Fruit fly (Drosophila melanogaster): Measurements from ENCODE around the gene Cyp304a1.
A peak's percentile ranks its signal among the peaks of the same experiment; 100 is the strongest.

Gene Cyp304a1

DNA sequence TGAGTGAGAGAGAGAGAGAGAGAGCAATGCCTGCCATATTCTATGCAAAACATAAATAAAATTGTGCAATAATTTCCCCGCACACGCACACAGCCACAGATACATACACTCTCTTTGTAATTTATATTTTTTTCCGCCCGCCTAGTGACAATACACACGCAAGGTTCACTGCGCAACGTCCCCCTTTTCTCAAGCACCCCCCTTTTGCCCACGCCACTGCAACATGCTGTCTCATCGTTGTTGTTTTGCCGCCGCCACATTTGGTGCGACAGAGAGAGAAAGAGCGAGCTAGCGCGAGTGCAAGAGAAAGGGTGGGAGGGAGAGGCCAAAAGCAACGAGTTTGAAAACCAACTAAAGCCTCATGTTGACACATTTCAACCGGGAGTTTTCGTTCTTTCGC, 48.8 kb downstream of the Cyp304a1 start (continued):
- TF ChIP-seq CG17829 (tag; optimal IDR thresholded peaks at IDR 0.05), result peak; percentile 45
- TF ChIP-seq nmo (GFP tag; optimal IDR thresholded peaks at IDR 0.05), result peak; percentile 48
- TF ChIP-seq fd102C (GFP tag; optimal IDR thresholded peaks at IDR 0.05), result no peak
- TF ChIP-seq dmrt99B (tag; optimal IDR thresholded peaks at IDR 0.05), result no peak
- TF ChIP-seq dimm (GFP tag; IDR thresholded peaks at IDR 0.05), result 0 out of 2 replicates have a peak, but pooled peaks have one; percentile 16
- TF ChIP-seq CG8388 (GFP tag; optimal IDR thresholded peaks at IDR 0.05), result no peak
- no peak for TF ChIP-seq CG12219 (GFP tag; optimal IDR thresholded peaks at IDR 0.05)
- peak; percentile 82 for TF ChIP-seq CG14441 (GFP tag; IDR thresholded peaks at IDR 0.05)
- TF ChIP-seq CG17802 (tag; optimal IDR thresholded peaks at IDR 0.05), result no peak
- TF ChIP-seq cad (GFP tag; optimal IDR thresholded peaks at IDR 0.05), result no peak
- peak; percentile 65 for TF ChIP-seq CG11247 (GFP tag; IDR thresholded peaks at IDR 0.05)
- peak; percentile 55; the same call in 2 of the 3 replicates for TF ChIP-seq H15 (GFP tag; IDR thresholded peaks at IDR 0.05)
- no peak for TF ChIP-seq dan (GFP tag; IDR thresholded peaks at IDR 0.05)
- peak; percentile 76 for TF ChIP-seq lbe (GFP tag; optimal IDR thresholded peaks at IDR 0.05)
- TF ChIP-seq amos (GFP tag; IDR thresholded peaks at IDR 0.05; ENCODE audit: partially characterized antibody), result no peak
- TF ChIP-seq Kr (GFP tag; optimal IDR thresholded peaks at IDR 0.05), result no peak
- no peak for TF ChIP-seq sima (GFP tag; optimal IDR thresholded peaks at IDR 0.05)
- TF ChIP-seq lov (optimal IDR thresholded peaks at IDR 0.05), result no peak
- 0 out of 3 replicates have a peak, but pooled peaks have one; percentile 57 for TF ChIP-seq lov (GFP tag; IDR thresholded peaks at IDR 0.05)
- no peak for TF ChIP-seq Poxn (GFP tag; IDR thresholded peaks at IDR 0.05)
- no peak for TF ChIP-seq CG2129 (GFP tag; IDR thresholded peaks at IDR 0.05; ENCODE audit: partially characterized antibody)
- TF ChIP-seq ci (GFP tag; IDR thresholded peaks at IDR 0.05), result peak; percentile 82
- TF ChIP-seq PHDP (tag; optimal IDR thresholded peaks at IDR 0.05), result peak; percentile 38
- peak; percentile 42; the same call in 1 of the 2 replicates for TF ChIP-seq onecut (GFP tag; IDR thresholded peaks at IDR 0.05)
- TF ChIP-seq CG11093 (GFP tag; IDR thresholded peaks at IDR 0.05), result no peak
- TF ChIP-seq CG13424 (tag; optimal IDR thresholded peaks at IDR 0.05), result peak; percentile 54
- no peak for TF ChIP-seq Hmx (GFP tag; optimal IDR thresholded peaks at IDR 0.05)
- TF ChIP-seq nerfin-2 (GFP tag; IDR thresholded peaks at IDR 0.05; ENCODE audit: partially characterized antibody), result no peak
- TF ChIP-seq inv (GFP tag; IDR thresholded peaks at IDR 0.05; ENCODE audit: partially characterized antibody), result no peak
- peak; percentile 91 for TF ChIP-seq Aef1 (GFP tag; IDR thresholded peaks at IDR 0.05)
- TF ChIP-seq disco-r (GFP tag; optimal IDR thresholded peaks at IDR 0.05), result peak; percentile 73
- TF ChIP-seq CG10431 (GFP tag; optimal IDR thresholded peaks at IDR 0.05), result no peak
- TF ChIP-seq D19B (GFP tag; optimal IDR thresholded peaks at IDR 0.05), result no peak
- TF ChIP-seq Fer3 (tag; optimal IDR thresholded peaks at IDR 0.05), result peak; percentile 25
- no peak for TF ChIP-seq CG16813 (GFP tag; IDR thresholded peaks at IDR 0.05; ENCODE audit: partially characterized antibody)
- TF ChIP-seq zen2 (GFP tag; IDR thresholded peaks at IDR 0.05; ENCODE audit: partially characterized antibody), result no peak
- 0 out of 4 replicates have a peak, but pooled peaks have one; percentile 67 for TF ChIP-seq chinmo (GFP tag; IDR thresholded peaks at IDR 0.05; ENCODE audit: partially characterized antibody)
- peak; percentile 55 for TF ChIP-seq Side (GFP tag; optimal IDR thresholded peaks at IDR 0.05)
- TF ChIP-seq CTCF (GFP tag; optimal IDR thresholded peaks at IDR 0.05), result no peak
- no peak for TF ChIP-seq yki (optimal IDR thresholded peaks at IDR 0.05)
- TF ChIP-seq CG17186 (GFP tag; optimal IDR thresholded peaks at IDR 0.05), result peak; percentile 17
- TF ChIP-seq lab (GFP tag; optimal IDR thresholded peaks at IDR 0.05), result peak; percentile 77
- TF ChIP-seq her (GFP tag; optimal IDR thresholded peaks at IDR 0.05), result peak; percentile 20
- TF ChIP-seq pnt (GFP tag; optimal IDR thresholded peaks at IDR 0.05), result peak; percentile 40
- TF ChIP-seq Hmr (GFP tag; optimal IDR thresholded peaks at IDR 0.05), result peak; percentile 57
- TF ChIP-seq Doc3 (GFP tag; IDR thresholded peaks at IDR 0.05; ENCODE audit: partially characterized antibody), result no peak
- TF ChIP-seq HmgZ (tag; optimal IDR thresholded peaks at IDR 0.05), result no peak
- peak; percentile 67 for TF ChIP-seq CG9932 (GFP tag; IDR thresholded peaks at IDR 0.05)
- peak; percentile 72 for TF ChIP-seq chn (GFP tag; optimal IDR thresholded peaks at IDR 0.05)
- peak; percentile 24; the same call in 2 of the 3 replicates for TF ChIP-seq croc (GFP tag; conservative IDR thresholded peaks at IDR 0.05)
- peak; percentile 94 for TF ChIP-seq CG12155 (GFP tag; optimal IDR thresholded peaks at IDR 0.05)
